Fruit fly (Drosophila melanogaster) whole organism, embryonic: ENCODE measurements around the gene Nlg4.

ENCODE experiments used
- Aef1 ChIP-seq: fragments of 200-800 bp; sonication (Bioruptor generic); IDR thresholded peaks from 3 replicates; pipeline ENCODE4 v1.3.6; 2022; ENCODE audit warnings: missing biosample characterization, missing genetic modification characterization
- BtbVII ChIP-seq: fragments of 200-800 bp; sonication (Bioruptor generic); optimal IDR thresholded peaks from 3 replicates; lab custom pipeline; 2017; ENCODE audit warnings: missing biosample characterization, mild to moderate bottlenecking, missing genetic modification characterization
- CG10209 ChIP-seq: fragments of 200-800 bp; sonication (Bioruptor generic); optimal IDR thresholded peaks from 3 replicates; lab custom pipeline; 2017; ENCODE audit warnings: missing biosample characterization, mild to moderate bottlenecking, missing genetic modification characterization, missing genetic modification reagents
- CG11085 ChIP-seq: fragments of 200-800 bp; sonication (Bioruptor generic); IDR thresholded peaks from 2 replicates; pipeline ENCODE4 v1.3.6; 2022; ENCODE audit warnings: missing biosample characterization, missing genetic modification characterization
- CG11696 ChIP-seq: fragments of 200-800 bp; sonication (Bioruptor generic); IDR thresholded peaks from 2 replicates; pipeline ENCODE4 v1.3.6; 2022; ENCODE audit warnings: missing biosample characterization, missing genetic modification characterization
- CG12104 ChIP-seq: fragments of 200-800 bp; sonication (Bioruptor generic); optimal IDR thresholded peaks from 3 replicates; lab custom pipeline; 2016; ENCODE audit warnings: missing biosample characterization, missing genetic modification characterization
- CG12155 ChIP-seq: fragments of 200-800 bp; sonication (Bioruptor generic); optimal IDR thresholded peaks from 3 replicates; lab custom pipeline; 2016; ENCODE audit warnings: missing biosample characterization, missing genetic modification characterization
- CG1233 ChIP-seq: fragments of 200-800 bp; sonication (Bioruptor generic); optimal IDR thresholded peaks from 4 replicates; lab custom pipeline; 2018; ENCODE audit warnings: missing biosample characterization, mild to moderate bottlenecking, missing genetic modification characterization
- CG13424 ChIP-seq: fragments of 200-800 bp; sonication (Bioruptor generic); optimal IDR thresholded peaks from 2 replicates; lab custom pipeline; 2019; ENCODE audit warnings: missing biosample characterization, mild to moderate bottlenecking, missing genetic modification characterization, moderate library complexity
- CG13894 ChIP-seq: fragments of 200-800 bp; sonication (Bioruptor generic); optimal IDR thresholded peaks from 3 replicates; lab custom pipeline; 2018; ENCODE audit warnings: missing biosample characterization, mild to moderate bottlenecking, missing genetic modification characterization, moderate library complexity
- CG17802 ChIP-seq: fragments of 200-800 bp; sonication (Bioruptor generic); optimal IDR thresholded peaks from 2 replicates; lab custom pipeline; 2018; ENCODE audit warnings: missing biosample characterization, mild to moderate bottlenecking, missing genetic modification characterization, moderate library complexity
- CG18619 ChIP-seq: fragments of 200-800 bp; sonication (Bioruptor generic); optimal IDR thresholded peaks from 3 replicates; lab custom pipeline; 2017; ENCODE audit warnings: missing biosample characterization, mild to moderate bottlenecking, missing genetic modification characterization
- CG2202 ChIP-seq: fragments of 200-800 bp; sonication (Bioruptor generic); optimal IDR thresholded peaks from 2 replicates; lab custom pipeline; 2018; ENCODE audit warnings: missing biosample characterization, mild to moderate bottlenecking, missing genetic modification characterization
- CG4328 ChIP-seq: fragments of 200-800 bp; sonication (Bioruptor generic); optimal IDR thresholded peaks from 3 replicates; lab custom pipeline; 2017; ENCODE audit warnings: missing biosample characterization, missing genetic modification reagents, missing genetic modification characterization
- CG4707 ChIP-seq: fragments of 200-800 bp; sonication (Bioruptor generic); optimal IDR thresholded peaks from 2 replicates; lab custom pipeline; 2018; ENCODE audit warnings: missing biosample characterization, mild to moderate bottlenecking, missing genetic modification characterization, moderate library complexity
- CG6654 ChIP-seq: fragments of 200-800 bp; sonication (Bioruptor generic); optimal IDR thresholded peaks from 2 replicates; lab custom pipeline; 2017; ENCODE audit warnings: missing biosample characterization, mild to moderate bottlenecking, missing genetic modification characterization
- CG6813 ChIP-seq: fragments of 200-800 bp; sonication (Bioruptor generic); optimal IDR thresholded peaks from 2 replicates; lab custom pipeline; 2017; ENCODE audit warnings: missing biosample characterization, missing genetic modification characterization, mild to moderate bottlenecking, moderate library complexity, missing genetic modification reagents
- CG6854 ChIP-seq: fragments of 200-800 bp; sonication (Bioruptor generic); optimal IDR thresholded peaks from 3 replicates; lab custom pipeline; 2017; ENCODE audit warnings: missing biosample characterization, mild to moderate bottlenecking, missing genetic modification characterization
- CG9817 ChIP-seq: fragments of 200-800 bp; sonication (Bioruptor generic); optimal IDR thresholded peaks from 2 replicates; lab custom pipeline; 2018; ENCODE audit warnings: missing biosample characterization, mild to moderate bottlenecking, missing genetic modification characterization, moderate library complexity
- CHES-1-like ChIP-seq: fragments of 200-800 bp; sonication (Bioruptor generic); optimal IDR thresholded peaks from 2 replicates; lab custom pipeline; 2016; ENCODE audit warnings: missing biosample characterization, missing genetic modification characterization
- CkIIα-i1 ChIP-seq: fragments of 200-800 bp; sonication (Bioruptor generic); IDR thresholded peaks from 2 replicates; pipeline ENCODE4 v1.3.6; 2022; ENCODE audit warnings: missing biosample characterization, missing genetic modification characterization
- D19B ChIP-seq: fragments of 200-800 bp; sonication (Bioruptor generic); optimal IDR thresholded peaks from 2 replicates; lab custom pipeline; 2017; ENCODE audit warnings: missing biosample characterization, mild to moderate bottlenecking, missing genetic modification characterization
- Hr51 ChIP-seq, 2 experiments: fragments of 200-800 bp; sonication (Bioruptor generic); optimal IDR thresholded peaks; 2 replicates in 1 of 2; 3 replicates in 1 of 2; lab custom pipeline; 2016 to 2018; ENCODE audit warnings: missing biosample characterization in 2 of 2, missing genetic modification characterization in 2 of 2, mild to moderate bottlenecking in 1 of 2, moderate library complexity in 1 of 2
- Lim3 ChIP-seq: fragments of 200-800 bp; sonication (Bioruptor generic); IDR thresholded peaks from 2 replicates; pipeline ENCODE4 v1.3.6; 2022; ENCODE audit warnings: missing biosample characterization, missing genetic modification characterization
- Max ChIP-seq: fragments of 200-800 bp; sonication (Bioruptor generic); optimal IDR thresholded peaks from 2 replicates; lab custom pipeline; 2016; ENCODE audit warnings: missing biosample characterization, mild to moderate bottlenecking, missing genetic modification characterization
- Med ChIP-seq: fragments of 200-800 bp; sonication (Bioruptor generic); peaks from one replicate; lab custom pipeline; 2016; ENCODE audit warnings: missing biosample characterization, missing genetic modification characterization, mild to moderate bottlenecking, inconsistent platforms, moderate library complexity
- Scr ChIP-seq: fragments of 200-800 bp; sonication (Bioruptor generic); IDR thresholded peaks from 2 replicates; pipeline ENCODE4 v1.3.6; 2022; ENCODE audit warnings: missing biosample characterization, missing genetic modification characterization; ENCODE audit not compliant: partially characterized antibody
- YL-1 ChIP-seq: fragments of 200-800 bp; sonication (Bioruptor generic); optimal IDR thresholded peaks from 3 replicates; lab custom pipeline; 2017; ENCODE audit warnings: missing biosample characterization, mild to moderate bottlenecking, missing genetic modification characterization
- ab ChIP-seq: fragments of 200-800 bp; sonication (Bioruptor generic); optimal IDR thresholded peaks from 2 replicates; lab custom pipeline; 2016; ENCODE audit warnings: missing biosample characterization, missing genetic modification characterization
- bab2 ChIP-seq: fragments of 200-800 bp; sonication (Bioruptor generic); optimal IDR thresholded peaks from 2 replicates; lab custom pipeline; 2016; ENCODE audit warnings: missing biosample characterization, missing genetic modification characterization
- bigmax ChIP-seq: fragments of 200-800 bp; sonication (Bioruptor generic); optimal IDR thresholded peaks from 2 replicates; lab custom pipeline; 2018; ENCODE audit warnings: missing biosample characterization, mild to moderate bottlenecking, missing genetic modification characterization
- cato ChIP-seq: fragments of 200-800 bp; sonication (Bioruptor generic); optimal IDR thresholded peaks from 2 replicates; lab custom pipeline; 2016; ENCODE audit warnings: missing biosample characterization, missing genetic modification characterization, borderline replicate concordance
- corto ChIP-seq: fragments of 200-800 bp; sonication (Bioruptor generic); optimal IDR thresholded peaks from 2 replicates; lab custom pipeline; 2016; ENCODE audit warnings: missing biosample characterization, mild to moderate bottlenecking, missing genetic modification characterization, moderate library complexity
- croc ChIP-seq: fragments of 200-800 bp; sonication (Bioruptor generic); conservative IDR thresholded peaks from 3 replicates; pipeline ENCODE4 v1.3.6; 2022; ENCODE audit warnings: missing biosample characterization, missing genetic modification characterization
- crol ChIP-seq: fragments of 200-800 bp; sonication (Bioruptor generic); IDR thresholded peaks from 2 replicates; pipeline ENCODE4 v1.3.6; 2022; ENCODE audit warnings: missing biosample characterization, missing genetic modification characterization
- da ChIP-seq: fragments of 200-800 bp; sonication (Bioruptor generic); optimal IDR thresholded peaks from 2 replicates; lab custom pipeline; 2016; ENCODE audit warnings: missing biosample characterization, missing genetic modification characterization
- disco-r ChIP-seq: fragments of 200-800 bp; sonication (Bioruptor generic); optimal IDR thresholded peaks from 2 replicates; lab custom pipeline; 2016; ENCODE audit warnings: missing biosample characterization, missing genetic modification characterization
- fd3F ChIP-seq: fragments of 200-800 bp; sonication (Bioruptor generic); optimal IDR thresholded peaks from 2 replicates; lab custom pipeline; 2018; ENCODE audit warnings: missing biosample characterization, mild to moderate bottlenecking, missing genetic modification characterization, moderate library complexity
- fru ChIP-seq: fragments of >200 bp; optimal IDR thresholded peaks from 2 replicates; lab custom pipeline; 2017
- fu2 ChIP-seq: fragments of 200-800 bp; sonication (Bioruptor generic); optimal IDR thresholded peaks from 2 replicates; lab custom pipeline; 2016; ENCODE audit warnings: missing biosample characterization, missing genetic modification characterization
- gcm2 ChIP-seq: fragments of 200-800 bp; sonication (Bioruptor generic); optimal IDR thresholded peaks from 2 replicates; lab custom pipeline; 2016; ENCODE audit warnings: missing biosample characterization, missing genetic modification characterization
- mam ChIP-seq: fragments of 200-800 bp; sonication (Bioruptor generic); optimal IDR thresholded peaks from 3 replicates; lab custom pipeline; 2016; ENCODE audit warnings: missing biosample characterization, missing genetic modification characterization
- oc ChIP-seq: fragments of 200-800 bp; sonication (Bioruptor generic); optimal IDR thresholded peaks from 2 replicates; lab custom pipeline; 2018; ENCODE audit warnings: missing biosample characterization, mild to moderate bottlenecking, missing genetic modification characterization, moderate library complexity
- org-1 ChIP-seq: fragments of 200-800 bp; sonication (Bioruptor generic); optimal IDR thresholded peaks from 2 replicates; lab custom pipeline; 2017; ENCODE audit warnings: missing biosample characterization, missing genetic modification characterization
- pros ChIP-seq: fragments of 200-800 bp; sonication (Bioruptor generic); optimal IDR thresholded peaks from 3 replicates; lab custom pipeline; 2019; ENCODE audit warnings: missing biosample characterization, mild to moderate bottlenecking, missing genetic modification characterization, moderate library complexity
- psq ChIP-seq: fragments of 200-800 bp; sonication (Bioruptor generic); optimal IDR thresholded peaks from 2 replicates; lab custom pipeline; 2017; ENCODE audit warnings: missing biosample characterization, missing genetic modification characterization
- ro ChIP-seq: fragments of 200-800 bp; sonication (Bioruptor generic); IDR thresholded peaks from 2 replicates; pipeline ENCODE4 v1.3.6; 2022; ENCODE audit warnings: missing biosample characterization, missing genetic modification characterization
- unc-4 ChIP-seq: fragments of 200-800 bp; sonication (Bioruptor generic); IDR thresholded peaks from 2 replicates; pipeline ENCODE4 v1.3.6; 2022; ENCODE audit warnings: missing biosample characterization, missing genetic modification characterization; ENCODE audit not compliant: partially characterized antibody
- zen2 ChIP-seq: fragments of 200-800 bp; sonication (Bioruptor generic); IDR thresholded peaks from 3 replicates; pipeline ENCODE4 v1.3.6; 2022; ENCODE audit warnings: missing biosample characterization, missing genetic modification characterization; ENCODE audit not compliant: partially characterized antibody

Gene Nlg4

dm6 chr3R:20292030-20292879 lies 87.6 kb downstream of the Nlg4 start (continued):
- TF ChIP-seq fd3F = no peak
- peak; percentile 52 for TF ChIP-seq cato (GFP tag; lab: Kevin White, UChicago)
- TF ChIP-seq CHES-1-like (GFP tag; lab: Kevin White, UChicago) = peak; percentile 9
- no peak for TF ChIP-seq ro (GFP tag; lab: Robert Waterston, UW)
- no peak for TF ChIP-seq disco-r (GFP tag; lab: Kevin White, UChicago)
- peak; percentile 65 for TF ChIP-seq CG1233 (GFP tag; lab: Kevin White, UChicago)
- TF ChIP-seq YL-1 (GFP tag; lab: Kevin White, UChicago) = no peak
- TF ChIP-seq croc (GFP tag; lab: Robert Waterston, UW) = peak; percentile 19; the same call in 1 of the 3 replicates
- TF ChIP-seq CG6813 (GFP tag; lab: Kevin White, UChicago) = peak; percentile 4
- peak; percentile 68 for TF ChIP-seq CG13424
- no peak for TF ChIP-seq mam
- TF ChIP-seq CG12104 = peak; percentile 9
- TF ChIP-seq corto (GFP tag; lab: Kevin White, UChicago) = no peak
- TF ChIP-seq pros (GFP tag; lab: Kevin White, UChicago) = peak; percentile 57
- TF ChIP-seq oc (tag; lab: Kevin White, UChicago) = peak; percentile 46
- TF ChIP-seq ab (GFP tag; lab: Kevin White, UChicago) = no peak
- no peak for TF ChIP-seq fu2 (GFP tag; lab: Kevin White, UChicago)
- peak; percentile 63 for TF ChIP-seq Med (GFP tag; lab: Kevin White, UChicago)
- TF ChIP-seq CG10209 (GFP tag; lab: Kevin White, UChicago) = peak; percentile 67
- peak; percentile 92 for TF ChIP-seq crol
- no peak for TF ChIP-seq CG4707 (GFP tag; lab: Kevin White, UChicago)
- TF ChIP-seq unc-4 (GFP tag; lab: Robert Waterston, UW) = no peak
- no peak for TF ChIP-seq bigmax
- no peak for TF ChIP-seq CG6854
- TF ChIP-seq Hr51 (GFP tag; optimal IDR thresholded peaks at IDR 0.05; lab: Kevin White, UChicago) = no peak
- TF ChIP-seq CG13894 (tag; lab: Kevin White, UChicago) = no peak
- TF ChIP-seq psq (GFP tag; lab: Kevin White, UChicago) = no peak
- TF ChIP-seq CG6654 (GFP tag; lab: Kevin White, UChicago) = no peak
- TF ChIP-seq D19B = no peak
- TF ChIP-seq CG9817 (tag; lab: Kevin White, UChicago) = no peak
- no peak for TF ChIP-seq CG4328 (GFP tag; lab: Kevin White, UChicago)
- TF ChIP-seq CG12155 (GFP tag; lab: Kevin White, UChicago) = peak; percentile 35
- TF ChIP-seq CG11696 (GFP tag; lab: Robert Waterston, UW) = no peak
- TF ChIP-seq gcm2 (GFP tag; lab: Kevin White, UChicago) = no peak
- no peak for TF ChIP-seq Lim3
- peak; percentile 41 for TF ChIP-seq CG18619 (GFP tag; lab: Kevin White, UChicago)
- TF ChIP-seq BtbVII (GFP tag; lab: Kevin White, UChicago) = no peak
- no peak for TF ChIP-seq CkIIα-i1 (GFP tag; lab: Robert Waterston, UW)
- TF ChIP-seq CG17802 (tag; lab: Kevin White, UChicago) = no peak
- no peak for TF ChIP-seq fru (lab: Kevin White, UChicago)
- TF ChIP-seq CG2202 (tag; lab: Kevin White, UChicago) = peak; percentile 57
- TF ChIP-seq CG11085 (GFP tag; lab: Robert Waterston, UW) = no peak
- TF ChIP-seq org-1 = peak; percentile 46
- peak; percentile 46 for TF ChIP-seq da
- no peak for TF ChIP-seq zen2 (GFP tag; lab: Robert Waterston, UW)
- TF ChIP-seq Aef1 (GFP tag; lab: Robert Waterston, UW) = no peak
- TF ChIP-seq bab2 (GFP tag; lab: Kevin White, UChicago) = peak; percentile 37
- peak; percentile 42 for TF ChIP-seq Max (GFP tag; lab: Kevin White, UChicago)
- TF ChIP-seq Scr (GFP tag; lab: Robert Waterston, UW) = no peak
